Fruit fly (Drosophila melanogaster) whole organism, prepupa: ENCODE results near the gene thoc7.

ENCODE experiments used
- Eip75B ChIP-seq: fragments of 200-800 bp; sonication (Bioruptor generic); optimal IDR thresholded peaks from 3 replicates; lab custom pipeline; 2016; ENCODE audit warnings: missing biosample characterization, missing genetic modification characterization
- Sox15 ChIP-seq: fragments of 200-800 bp; sonication (Bioruptor generic); optimal IDR thresholded peaks from 3 replicates; lab custom pipeline; 2016; ENCODE audit warnings: missing biosample characterization, missing genetic modification characterization
- fd59A ChIP-seq: fragments of 200-800 bp; sonication (Bioruptor generic); optimal IDR thresholded peaks from 2 replicates; lab custom pipeline; 2017; ENCODE audit warnings: missing biosample characterization, mild to moderate bottlenecking, missing genetic modification characterization, missing genetic modification reagents
- topi ChIP-seq: fragments of 200-800 bp; sonication (Bioruptor generic); optimal IDR thresholded peaks from 3 replicates; lab custom pipeline; 2016; ENCODE audit warnings: missing biosample characterization, missing genetic modification characterization

dm6 chr3L:232267-232666 lies 19.8 kb upstream of the thoc7 start, which contains the start of gene CG34454:
- TF ChIP-seq Eip75B (GFP tag; lab: Kevin White, UChicago) (no peak), fd59A (GFP tag; lab: Kevin White, UChicago) (no peak), topi (GFP tag; lab: Kevin White, UChicago) (no peak), Sox15 (no peak)
